Worm (Caenorhabditis elegans) whole organism, L4 larva: ENCODE results near the gene ZK154.6.

Source experiments
- lin-15B ChIP-seq: fragments of 150-350 bp; sonication (generic microtip); optimal IDR thresholded peaks from 3 replicates; lab custom pipeline; 2014; ENCODE audit warnings: missing biosample characterization, missing genetic modification characterization
- pha-4 ChIP-seq, 2 experiments: fragments of 150-350 bp in 1 of 2; fragments of 200-800 bp in 1 of 2; sonication (Bioruptor generic) in 1 of 2; IDR thresholded peaks in 1 of 2; optimal IDR thresholded peaks in 1 of 2; 2 replicates each; pipeline versions ENCODE4 v1.3.6 to Lab custom; 2014 to 2022; ENCODE audit warnings: missing genetic modification characterization in 2 of 2, missing genetic modification reagents in 2 of 2, missing biosample characterization in 1 of 2, missing compliant biosample characterization in 1 of 2

DNA sequence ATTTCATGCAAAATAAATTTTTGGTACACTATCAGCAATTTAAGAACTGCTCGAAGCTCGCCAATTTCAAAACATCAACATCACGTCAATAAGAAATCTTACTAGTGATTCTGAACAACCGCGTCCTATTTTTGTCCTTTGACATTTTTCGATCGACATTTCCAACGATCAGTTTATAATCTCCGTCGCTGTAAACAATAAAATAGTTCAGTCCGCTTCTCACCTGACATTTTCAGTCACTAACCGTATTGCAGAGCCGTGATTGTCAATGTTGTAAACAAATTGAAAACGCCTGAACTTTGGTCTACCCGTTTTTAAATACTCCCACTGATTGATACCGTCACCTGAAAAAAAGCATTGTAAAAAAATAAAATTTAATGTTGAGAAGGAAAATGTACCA is 34.6 kb upstream of the ZK154.6 start:
- TF ChIP-seq pha-4 (GFP tag; IDR thresholded peaks at IDR 0.05; lab: Robert Waterston, UW) = no peak
- TF ChIP-seq pha-4 (tag; optimal IDR thresholded peaks at IDR 0.05; lab: Kevin White, UChicago) = no peak
- TF ChIP-seq lin-15B (tag; lab: Kevin White, UChicago) = no peak
